Fruit fly (Drosophila melanogaster): ENCODE results near the gene Tango5.
A peak's percentile ranks its signal among the peaks of the same experiment; 100 is the strongest.

DNA sequence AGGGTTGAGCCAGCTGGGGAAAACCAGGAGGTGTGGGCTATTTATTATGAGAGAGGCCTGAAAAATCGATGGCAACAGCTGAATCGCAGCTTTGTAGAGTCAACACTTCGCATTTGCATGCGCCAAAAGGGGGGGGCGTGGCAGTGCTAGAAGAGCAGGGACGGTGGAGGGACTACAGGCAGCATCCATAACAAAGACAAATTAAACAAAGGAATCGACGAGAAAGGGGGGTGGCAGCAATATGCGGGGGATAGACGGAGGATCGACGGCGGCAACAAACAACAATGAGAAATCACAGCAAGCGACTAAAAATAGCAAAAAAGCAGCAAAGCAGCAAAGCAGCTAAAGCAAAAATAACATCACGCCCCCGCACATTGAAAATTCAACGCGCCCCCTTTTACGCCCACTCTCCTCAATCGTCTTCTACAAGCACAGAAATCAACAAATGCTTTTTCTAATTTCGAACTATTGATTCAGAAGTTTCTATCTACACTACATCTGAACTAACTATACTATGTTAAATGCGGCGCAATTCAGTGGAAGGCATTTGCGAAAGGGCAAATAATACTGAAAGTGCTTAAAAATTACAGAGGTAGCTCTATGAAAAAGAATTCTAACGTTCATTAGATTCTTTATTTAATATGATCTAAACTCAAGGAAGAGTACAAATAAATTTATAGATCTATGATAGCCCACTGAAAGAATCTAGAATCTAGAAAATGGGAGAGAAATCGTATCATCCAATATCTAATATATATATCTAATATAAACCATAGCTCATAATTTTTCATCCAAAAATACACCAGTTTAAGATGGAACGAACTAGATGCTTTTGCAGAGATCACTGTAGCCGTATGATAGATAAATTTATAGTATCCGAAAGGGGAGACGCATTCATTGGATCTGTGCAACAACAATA is 29.2 kb downstream of the Tango5 start:
- no peak for TF ChIP-seq CG7368 (GFP tag; optimal IDR thresholded peaks at IDR 0.05)
- no peak for TF ChIP-seq CG16779 (tag; optimal IDR thresholded peaks at IDR 0.05)
- TF ChIP-seq CG1621 (tag; optimal IDR thresholded peaks at IDR 0.05), result no peak
- no peak for TF ChIP-seq CG3032 (tag; optimal IDR thresholded peaks at IDR 0.05)
- peak; percentile 17 for TF ChIP-seq Eip78C (GFP tag)
